ENCODE assay signal across 1 fruit fly cellular context in the genomic region with DNA sequence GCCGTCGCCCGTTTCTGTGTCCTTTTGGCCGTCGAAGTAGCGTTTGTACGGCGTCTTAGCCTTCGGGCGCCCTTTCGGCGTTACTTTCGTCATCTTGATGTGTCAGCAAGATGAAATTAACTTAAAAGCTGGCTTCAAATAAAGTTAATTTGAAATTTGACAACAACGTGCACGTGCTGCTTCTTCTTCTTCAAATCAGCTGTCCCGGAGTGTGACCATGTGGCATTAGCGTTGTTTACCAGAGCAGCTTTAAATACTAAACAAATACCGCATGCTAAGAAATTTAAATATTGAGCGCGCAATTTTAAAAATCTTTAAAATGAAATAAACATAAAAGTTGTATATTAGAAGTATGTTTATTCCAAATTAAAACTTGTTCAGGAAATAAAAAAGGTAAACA.
TF ChIP-seq lines count a peak whose summit lies in the region.

A gene (minus strand): TSS at position 209 of the 400 bp plus-strand sequence.

TF ChIP-seq in whole organism, embryonic, 481 proteins besides CTCF, POLR2A, EP300 and RAD21 (continued from another document):
- TF ChIP-seq knrl (GFP tag; IDR thresholded peaks at IDR 0.05; lab: Robert Waterston, UW; ENCODE audit: partially characterized antibody) (no peak), Dll (GFP tag; IDR thresholded peaks at IDR 0.05; lab: Robert Waterston, UW; ENCODE audit: partially characterized antibody) (0 out of 4 replicates have a peak, but pooled peaks have one; percentile 20), phol (tag; optimal IDR thresholded peaks at IDR 0.05; lab: Kevin White, UChicago) (no peak), bbx (GFP tag; IDR thresholded peaks at IDR 0.05; lab: Robert Waterston, UW; ENCODE audit: partially characterized antibody) (no peak), abd-A (tag; optimal IDR thresholded peaks at IDR 0.05; lab: Kevin White, UChicago) (no peak), CG9609 (GFP tag; optimal IDR thresholded peaks at IDR 0.05; lab: Kevin White, UChicago) (no peak), CG9797 (GFP tag; optimal IDR thresholded peaks at IDR 0.05; lab: Kevin White, UChicago) (peak; percentile 74), org-1 (GFP tag; optimal IDR thresholded peaks at IDR 0.05; lab: Kevin White, UChicago) (no peak), CG8944 (GFP tag; optimal IDR thresholded peaks at IDR 0.05; lab: Kevin White, UChicago) (no peak), pho (GFP tag; optimal IDR thresholded peaks at IDR 0.05; lab: Kevin White, UChicago) (no peak), CG9817 (tag; optimal IDR thresholded peaks at IDR 0.05; lab: Kevin White, UChicago) (no peak), Xbp1 (GFP tag; optimal IDR thresholded peaks at IDR 0.05; lab: Kevin White, UChicago) (no peak), Lim3 (GFP tag; IDR thresholded peaks at IDR 0.05; lab: Robert Waterston, UW) (no peak), crol (GFP tag; IDR thresholded peaks at IDR 0.05; lab: Robert Waterston, UW) (no peak), pzg (GFP tag; optimal IDR thresholded peaks at IDR 0.05; lab: Kevin White, UChicago) (peak; percentile 70), Hr51 (GFP tag; optimal IDR thresholded peaks at IDR 0.05; lab: Kevin White, UChicago) (no peak), YL-1 (GFP tag; optimal IDR thresholded peaks at IDR 0.05; lab: Kevin White, UChicago) (peak; percentile 6), CG4328 (GFP tag; optimal IDR thresholded peaks at IDR 0.05; lab: Kevin White, UChicago) (no peak), pum (GFP tag; optimal IDR thresholded peaks at IDR 0.05; lab: Kevin White, UChicago) (no peak), C15 (GFP tag; IDR thresholded peaks at IDR 0.05; lab: Robert Waterston, UW) (no peak), CG18599 (GFP tag; optimal IDR thresholded peaks at IDR 0.05; lab: Kevin White, UChicago) (no peak), CG1603 (tag; optimal IDR thresholded peaks at IDR 0.05; lab: Kevin White, UChicago) (peak; percentile 31), chn (GFP tag; optimal IDR thresholded peaks at IDR 0.05; lab: Kevin White, UChicago) (no peak), CG11398 (GFP tag; optimal IDR thresholded peaks at IDR 0.05; lab: Kevin White, UChicago) (no peak), CG10209 (GFP tag; optimal IDR thresholded peaks at IDR 0.05; lab: Kevin White, UChicago) (no peak), psq (GFP tag; optimal IDR thresholded peaks at IDR 0.05; lab: Kevin White, UChicago) (no peak), aop (GFP tag; IDR thresholded peaks at IDR 0.05; lab: Robert Waterston, UW) (no peak), MBD-R2 (GFP tag; IDR thresholded peaks at IDR 0.05; lab: Robert Waterston, UW) (peak; percentile 77), dm (GFP tag; optimal IDR thresholded peaks at IDR 0.05; lab: Kevin White, UChicago) (peak; percentile 82), Jarid2 (GFP tag; optimal IDR thresholded peaks at IDR 0.05; lab: Kevin White, UChicago) (no peak), CG8281 (tag; optimal IDR thresholded peaks at IDR 0.05; lab: Kevin White, UChicago) (no peak), Scr (GFP tag; IDR thresholded peaks at IDR 0.05; lab: Robert Waterston, UW; ENCODE audit: partially characterized antibody) (no peak), Spps (tag; optimal IDR thresholded peaks at IDR 0.05; lab: Kevin White, UChicago) (no peak), CG30403 (GFP tag; optimal IDR thresholded peaks at IDR 0.05; lab: Kevin White, UChicago) (no peak), Mes4 (GFP tag; optimal IDR thresholded peaks at IDR 0.05; lab: Kevin White, UChicago) (no peak), CG6791 (GFP tag; IDR thresholded peaks at IDR 0.05; lab: Robert Waterston, UW; ENCODE audit: partially characterized antibody) (no peak), CG14050 (GFP tag; IDR thresholded peaks at IDR 0.05; lab: Robert Waterston, UW) (no peak), fd64A (GFP tag; optimal IDR thresholded peaks at IDR 0.05; lab: Kevin White, UChicago) (no peak), salm (tag; optimal IDR thresholded peaks at IDR 0.05; lab: Kevin White, UChicago) (no peak), E2f2 (GFP tag; IDR thresholded peaks at IDR 0.05; lab: Robert Waterston, UW) (peak; percentile 92), dimm (GFP tag; IDR thresholded peaks at IDR 0.05; lab: Robert Waterston, UW) (no peak), CG32532 (GFP tag; IDR thresholded peaks at IDR 0.05; lab: Robert Waterston, UW) (no peak), CG17186 (GFP tag; optimal IDR thresholded peaks at IDR 0.05; lab: Kevin White, UChicago) (no peak), CG4424 (GFP tag; optimal IDR thresholded peaks at IDR 0.05; lab: Kevin White, UChicago) (no peak), sima (GFP tag; optimal IDR thresholded peaks at IDR 0.05; lab: Kevin White, UChicago) (no peak), Blimp-1 (GFP tag; optimal IDR thresholded peaks at IDR 0.05; lab: Kevin White, UChicago) (no peak), CG2116 (GFP tag; optimal IDR thresholded peaks at IDR 0.05; lab: Kevin White, UChicago) (peak; percentile 68), CG17328 (GFP tag; IDR thresholded peaks at IDR 0.05; lab: Robert Waterston, UW) (no peak), NC2α (GFP tag; optimal IDR thresholded peaks at IDR 0.05; lab: Kevin White, UChicago) (no peak), D19A (tag; optimal IDR thresholded peaks at IDR 0.05; lab: Kevin White, UChicago) (no peak), Max (GFP tag; optimal IDR thresholded peaks at IDR 0.05; lab: Kevin White, UChicago) (peak; percentile 57), CG14710 (tag; optimal IDR thresholded peaks at IDR 0.05; lab: Kevin White, UChicago) (peak; percentile 18), ems (GFP tag; optimal IDR thresholded peaks at IDR 0.05; lab: Kevin White, UChicago) (no peak), mirr (GFP tag; optimal IDR thresholded peaks at IDR 0.05; lab: Kevin White, UChicago) (no peak), CG31224 (GFP tag; IDR thresholded peaks at IDR 0.05; lab: Robert Waterston, UW) (no peak), Hr78 (GFP tag; optimal IDR thresholded peaks at IDR 0.05; lab: Kevin White, UChicago) (no peak), Ssrp (tag; optimal IDR thresholded peaks at IDR 0.05; lab: Kevin White, UChicago) (no peak), CG3065 (GFP tag; optimal IDR thresholded peaks at IDR 0.05; lab: Kevin White, UChicago) (no peak), Hr39 (optimal IDR thresholded peaks at IDR 0.05; lab: Kevin White, UChicago) (no peak), lbe (GFP tag; optimal IDR thresholded peaks at IDR 0.05; lab: Kevin White, UChicago) (no peak), CG34224 (GFP tag; IDR thresholded peaks at IDR 0.05; lab: Robert Waterston, UW; ENCODE audit: partially characterized antibody) (no peak), Opbp (GFP tag; IDR thresholded peaks at IDR 0.05; lab: Robert Waterston, UW; ENCODE audit: partially characterized antibody) (peak; percentile 11; the same call in 1 of the 3 replicates), CG4282 (GFP tag; optimal IDR thresholded peaks at IDR 0.05; lab: Kevin White, UChicago) (no peak), maf-S (GFP tag; optimal IDR thresholded peaks at IDR 0.05; lab: Kevin White, UChicago) (no peak), gem (tag; optimal IDR thresholded peaks at IDR 0.05; lab: Kevin White, UChicago) (no peak), Hey (tag; optimal IDR thresholded peaks at IDR 0.05; lab: Kevin White, UChicago) (no peak), Sin3A (optimal IDR thresholded peaks at IDR 0.05; lab: Kevin White, UChicago) (peak; percentile 8), danr (GFP tag; IDR thresholded peaks at IDR 0.05; lab: Robert Waterston, UW) (no peak), gt (GFP tag; IDR thresholded peaks at IDR 0.05; lab: Robert Waterston, UW) (no peak), CG16779 (GFP tag; IDR thresholded peaks at IDR 0.05; lab: Robert Waterston, UW) (no peak), hbn (GFP tag; IDR thresholded peaks at IDR 0.05; lab: Robert Waterston, UW; ENCODE audit: partially characterized antibody) (peak; percentile 20; the same call in 1 of the 2 replicates), CG9876 (GFP tag; optimal IDR thresholded peaks at IDR 0.05; lab: Kevin White, UChicago) (no peak), Ravus (GFP tag; IDR thresholded peaks at IDR 0.05; lab: Robert Waterston, UW) (no peak), CG18764 (GFP tag; optimal IDR thresholded peaks at IDR 0.05; lab: Kevin White, UChicago) (no peak), Mrtf (GFP tag; IDR thresholded peaks at IDR 0.05; lab: Robert Waterston, UW) (no peak), chinmo (GFP tag; IDR thresholded peaks at IDR 0.05; lab: Robert Waterston, UW; ENCODE audit: partially characterized antibody) (no peak), lola (GFP tag; optimal IDR thresholded peaks at IDR 0.05; lab: Kevin White, UChicago) (no peak), NK7.1 (GFP tag; optimal IDR thresholded peaks at IDR 0.05; lab: Kevin White, UChicago) (no peak), CG10267 (tag; optimal IDR thresholded peaks at IDR 0.05; lab: Kevin White, UChicago) (peak; percentile 13), CG15601 (tag; optimal IDR thresholded peaks at IDR 0.05; lab: Kevin White, UChicago) (no peak), CG7745 (tag; optimal IDR thresholded peaks at IDR 0.05; lab: Kevin White, UChicago) (no peak), gfzf (GFP tag; optimal IDR thresholded peaks at IDR 0.05; lab: Kevin White, UChicago) (peak; percentile 78), CrebB (tag; optimal IDR thresholded peaks at IDR 0.05; lab: Kevin White, UChicago) (no peak), crp (GFP tag; optimal IDR thresholded peaks at IDR 0.05; lab: Kevin White, UChicago) (peak; percentile 41 to 91), CG6765 (GFP tag; optimal IDR thresholded peaks at IDR 0.05; lab: Kevin White, UChicago) (no peak), cato (GFP tag; optimal IDR thresholded peaks at IDR 0.05; lab: Kevin White, UChicago; ENCODE audit: borderline replicate concordance) (no peak), scrt (GFP tag; optimal IDR thresholded peaks at IDR 0.05; lab: Kevin White, UChicago) (peak; percentile 20), CG10431 (GFP tag; optimal IDR thresholded peaks at IDR 0.05; lab: Kevin White, UChicago) (no peak), hth (optimal IDR thresholded peaks at IDR 0.05; lab: Kevin White, UChicago) (no peak), stc (GFP tag; IDR thresholded peaks at IDR 0.05; lab: Robert Waterston, UW) (no peak), Vsx1 (GFP tag; optimal IDR thresholded peaks at IDR 0.05; lab: Kevin White, UChicago) (no peak), az2 (GFP tag; optimal IDR thresholded peaks at IDR 0.05; lab: Kevin White, UChicago) (no peak), hkb (optimal IDR thresholded peaks at IDR 0.05; lab: Kevin White, UChicago) (no peak), hkb (GFP tag; IDR thresholded peaks at IDR 0.05; lab: Robert Waterston, UW) (no peak), CG18619 (GFP tag; optimal IDR thresholded peaks at IDR 0.05; lab: Kevin White, UChicago) (no peak), CG1024 (GFP tag; IDR thresholded peaks at IDR 0.05; lab: Robert Waterston, UW) (no peak), unc-4 (GFP tag; IDR thresholded peaks at IDR 0.05; lab: Robert Waterston, UW; ENCODE audit: partially characterized antibody) (peak; percentile 40), CG6813 (GFP tag; optimal IDR thresholded peaks at IDR 0.05; lab: Kevin White, UChicago) (no peak), Nf-YC (tag; optimal IDR thresholded peaks at IDR 0.05; lab: Kevin White, UChicago) (no peak), ara (GFP tag; IDR thresholded peaks at IDR 0.05; lab: Robert Waterston, UW) (no peak), tio (GFP tag; optimal IDR thresholded peaks at IDR 0.05; lab: Kevin White, UChicago) (no peak), Deaf1 (tag; optimal IDR thresholded peaks at IDR 0.05; lab: Kevin White, UChicago) (no peak), ken (GFP tag; IDR thresholded peaks at IDR 0.05; lab: Robert Waterston, UW) (no peak), CG15269 (tag; optimal IDR thresholded peaks at IDR 0.05; lab: Kevin White, UChicago) (no peak), vnd (GFP tag; IDR thresholded peaks at IDR 0.05; lab: Robert Waterston, UW; ENCODE audit: partially characterized antibody) (no peak), CG7271 (tag; optimal IDR thresholded peaks at IDR 0.05; lab: Kevin White, UChicago) (no peak), CG12769 (tag; optimal IDR thresholded peaks at IDR 0.05; lab: Kevin White, UChicago) (no peak), gcm2 (GFP tag; optimal IDR thresholded peaks at IDR 0.05; lab: Kevin White, UChicago) (no peak), p53 (GFP tag; optimal IDR thresholded peaks at IDR 0.05; lab: Kevin White, UChicago) (no peak), ewg (GFP tag; optimal IDR thresholded peaks at IDR 0.05; lab: Kevin White, UChicago) (no peak), stwl (tag; optimal IDR thresholded peaks at IDR 0.05; lab: Kevin White, UChicago) (peak; percentile 52), MESR4 (GFP tag; optimal IDR thresholded peaks at IDR 0.05; lab: Kevin White, UChicago) (peak; percentile 47), CG30020 (tag; optimal IDR thresholded peaks at IDR 0.05; lab: Kevin White, UChicago) (no peak), Six4 (GFP tag; optimal IDR thresholded peaks at IDR 0.05; lab: Kevin White, UChicago) (no peak), CG15514 (GFP tag; optimal IDR thresholded peaks at IDR 0.05; lab: Kevin White, UChicago) (peak; percentile 75), kah (GFP tag; optimal IDR thresholded peaks at IDR 0.05; lab: Kevin White, UChicago) (no peak), tin (GFP tag; optimal IDR thresholded peaks at IDR 0.05; lab: Kevin White, UChicago) (no peak), CG8924 (tag; optimal IDR thresholded peaks at IDR 0.05; lab: Kevin White, UChicago) (no peak), Dref (GFP tag; IDR thresholded peaks at IDR 0.05; lab: Robert Waterston, UW) (no peak), Myb (GFP tag; optimal IDR thresholded peaks at IDR 0.05; lab: Kevin White, UChicago) (peak; percentile 19)
